Worm (Caenorhabditis elegans) whole organism, L1 larva: ENCODE measurements around the gene C46F9.6.

ENCODE experiments used
- C04F5.9 ChIP-seq: sonication (generic microtip); optimal IDR thresholded peaks from 2 replicates; lab custom pipeline; 2016; ENCODE audit warnings: missing genetic modification characterization, missing compliant biosample characterization
- ces-1 ChIP-seq: fragments of 150-350 bp; optimal IDR thresholded peaks from 2 replicates; lab custom pipeline; 2014; ENCODE audit warnings: missing biosample characterization, missing genetic modification reagents, missing genetic modification characterization
- egl-27 ChIP-seq, 2 experiments: fragments of 150-350 bp in 1 of 2; sonication (generic microtip); optimal IDR thresholded peaks; 3 replicates each; lab custom pipeline; 2017 to 2018; ENCODE audit warnings: missing biosample characterization in 2 of 2, missing genetic modification characterization in 2 of 2, missing genetic modification reagents in 2 of 2
- elt-2 ChIP-seq: sonication (generic microtip); optimal IDR thresholded peaks from 2 replicates; lab custom pipeline; 2016; ENCODE audit warnings: missing genetic modification characterization, mild to moderate bottlenecking, inconsistent platforms, missing compliant biosample characterization, missing genetic modification reagents
- lin-13 ChIP-seq: fragments of 150-350 bp; optimal IDR thresholded peaks from 2 replicates; lab custom pipeline; 2014; ENCODE audit warnings: missing biosample characterization, missing genetic modification reagents, missing genetic modification characterization
- mdl-1 ChIP-seq, 2 experiments: fragments of 150-350 bp; optimal IDR thresholded peaks; 2 replicates each; lab custom pipeline; 2014 to 2017; ENCODE audit warnings: missing biosample characterization in 2 of 2, missing genetic modification characterization in 2 of 2, inconsistent platforms in 1 of 2
- nhr-19 ChIP-seq: fragments of 200-800 bp; sonication (Bioruptor generic); conservative IDR thresholded peaks from 2 replicates; pipeline ENCODE4 v1.3.6; 2022; ENCODE audit warnings: missing genetic modification characterization, missing compliant biosample characterization
- nhr-237 ChIP-seq: fragments of 150-350 bp; optimal IDR thresholded peaks from 2 replicates; lab custom pipeline; 2014; ENCODE audit warnings: missing biosample characterization, missing genetic modification characterization
- tbx-2 ChIP-seq: sonication (generic microtip); optimal IDR thresholded peaks from 2 replicates; lab custom pipeline; 2016; ENCODE audit warnings: missing genetic modification characterization, missing compliant biosample characterization
- unc-130 ChIP-seq: fragments of 150-350 bp; optimal IDR thresholded peaks from 2 replicates; lab custom pipeline; 2017; ENCODE audit warnings: missing biosample characterization, missing genetic modification characterization, inconsistent platforms

ce11 chrII:1926162-1926561 lies 28.1 kb downstream of the C46F9.6 start, which contains the start of gene F52C6.2:
- TF ChIP-seq elt-2, result no peak
- no peak for TF ChIP-seq nhr-19 (GFP tag; lab: Robert Waterston, UW)
- TF ChIP-seq mdl-1 (tag; optimal IDR thresholded peaks at IDR 0.05; lab: Kevin White, UChicago), result no peak
- TF ChIP-seq tbx-2 (tag; lab: Kevin White, UChicago), result no peak
- TF ChIP-seq ces-1, result no peak
- no peak for TF ChIP-seq C04F5.9 (tag; lab: Kevin White, UChicago)
- TF ChIP-seq egl-27 (tag; optimal IDR thresholded peaks at IDR 0.05; lab: Kevin White, UChicago), result no peak
- TF ChIP-seq unc-130 (tag; lab: Kevin White, UChicago), result no peak
- no peak for TF ChIP-seq nhr-237 (tag; lab: Kevin White, UChicago)
- no peak for TF ChIP-seq lin-13 (GFP tag; lab: Kevin White, UChicago)
